Worm (Caenorhabditis elegans) whole organism, L2 larva: ENCODE measurements around the gene F56D6.8.

Experiments
- C34F6.9 ChIP-seq: fragments of 150-350 bp; optimal IDR thresholded peaks from 2 replicates; lab custom pipeline; 2014; ENCODE audit warnings: missing biosample characterization, missing genetic modification characterization
- R02D3.7 ChIP-seq: fragments of 150-350 bp; optimal IDR thresholded peaks from 2 replicates; lab custom pipeline; 2014; ENCODE audit warnings: missing biosample characterization, missing genetic modification characterization
- Y55F3AM.14 ChIP-seq: fragments of 200-800 bp; sonication (Bioruptor generic); optimal IDR thresholded peaks from 2 replicates; lab custom pipeline; 2018; ENCODE audit warnings: mild to moderate bottlenecking, missing genetic modification characterization, missing compliant biosample characterization
- ZK546.5 ChIP-seq: sonication (generic microtip); optimal IDR thresholded peaks from 2 replicates; lab custom pipeline; 2017; ENCODE audit warnings: missing biosample characterization, missing genetic modification characterization
- alr-1 ChIP-seq: fragments of 150-350 bp; optimal IDR thresholded peaks from 2 replicates; lab custom pipeline; 2014; ENCODE audit warnings: missing biosample characterization, missing genetic modification characterization
- aly-2 ChIP-seq: fragments of 150-350 bp; optimal IDR thresholded peaks from 2 replicates; lab custom pipeline; 2014; ENCODE audit warnings: missing biosample characterization, missing genetic modification characterization
- ceh-16 ChIP-seq: fragments of 150-350 bp; optimal IDR thresholded peaks from 2 replicates; lab custom pipeline; 2014; ENCODE audit warnings: missing biosample characterization, missing genetic modification characterization
- ceh-82 ChIP-seq: fragments of 150-350 bp; optimal IDR thresholded peaks from 2 replicates; lab custom pipeline; 2014; ENCODE audit warnings: missing biosample characterization, missing genetic modification characterization
- crh-2 ChIP-seq: sonication (generic microtip); optimal IDR thresholded peaks from 2 replicates; lab custom pipeline; 2017; ENCODE audit warnings: missing biosample characterization, missing genetic modification characterization
- dmd-4 ChIP-seq: sonication (generic microtip); optimal IDR thresholded peaks from 2 replicates; lab custom pipeline; 2017; ENCODE audit warnings: missing biosample characterization, missing genetic modification characterization
- egl-27 ChIP-seq: sonication (generic microtip); optimal IDR thresholded peaks from 3 replicates; lab custom pipeline; 2017; ENCODE audit warnings: missing biosample characterization, missing genetic modification reagents, missing genetic modification characterization
- elt-1 ChIP-seq: fragments of 150-350 bp; optimal IDR thresholded peaks from 2 replicates; lab custom pipeline; 2014; ENCODE audit warnings: missing biosample characterization, missing genetic modification characterization
- elt-3 ChIP-seq: sonication (generic microtip); optimal IDR thresholded peaks from 2 replicates; lab custom pipeline; 2017; ENCODE audit warnings: missing biosample characterization, missing genetic modification characterization
- fos-1 ChIP-seq: fragments of 150-350 bp; optimal IDR thresholded peaks from 2 replicates; lab custom pipeline; 2014; ENCODE audit warnings: missing biosample characterization, missing genetic modification characterization
- gmeb-1 ChIP-seq: fragments of 150-350 bp; optimal IDR thresholded peaks from 2 replicates; lab custom pipeline; 2014; ENCODE audit warnings: missing biosample characterization, missing genetic modification characterization
- lin-11 ChIP-seq: fragments of 150-350 bp; sonication (generic microtip); optimal IDR thresholded peaks from 2 replicates; lab custom pipeline; 2014; ENCODE audit warnings: missing biosample characterization, missing genetic modification characterization, inconsistent platforms, mixed read lengths
- lsy-2 ChIP-seq, 2 experiments: fragments of 150-350 bp in 1 of 2; sonication (generic microtip) in 1 of 2; optimal IDR thresholded peaks; 2 replicates each; lab custom pipeline; 2014 to 2017; ENCODE audit warnings: missing biosample characterization in 2 of 2, missing genetic modification characterization in 2 of 2
- mab-5 ChIP-seq: fragments of 150-350 bp; optimal IDR thresholded peaks from 2 replicates; lab custom pipeline; 2014; ENCODE audit warnings: missing biosample characterization, missing genetic modification characterization
- mdl-1 ChIP-seq, 2 experiments: fragments of 150-350 bp in 1 of 2; sonication (generic microtip) in 1 of 2; optimal IDR thresholded peaks; 2 replicates each; lab custom pipeline; 2017; ENCODE audit warnings: missing biosample characterization in 2 of 2, missing genetic modification characterization in 2 of 2
- nhr-11 ChIP-seq: fragments of 150-350 bp; optimal IDR thresholded peaks from 2 replicates; lab custom pipeline; 2014; ENCODE audit warnings: missing biosample characterization, missing genetic modification characterization
- nhr-129 ChIP-seq: fragments of 150-350 bp; optimal IDR thresholded peaks from 2 replicates; lab custom pipeline; 2014; ENCODE audit warnings: missing biosample characterization, missing genetic modification characterization
- nhr-21 ChIP-seq: fragments of 150-350 bp; optimal IDR thresholded peaks from 2 replicates; lab custom pipeline; 2014; ENCODE audit warnings: missing biosample characterization, missing genetic modification characterization
- nhr-23 ChIP-seq: fragments of 150-350 bp; optimal IDR thresholded peaks from 2 replicates; lab custom pipeline; 2014; ENCODE audit warnings: missing biosample characterization, missing genetic modification reagents, missing genetic modification characterization
- nhr-237 ChIP-seq: fragments of 150-350 bp; optimal IDR thresholded peaks from 2 replicates; lab custom pipeline; 2014; ENCODE audit warnings: missing biosample characterization, missing genetic modification characterization
- nhr-25 ChIP-seq: fragments of 150-350 bp; sonication (generic microtip); optimal IDR thresholded peaks from 3 replicates; lab custom pipeline; 2014; ENCODE audit warnings: missing biosample characterization, missing genetic modification characterization
- nhr-6 ChIP-seq: fragments of 150-350 bp; optimal IDR thresholded peaks from 2 replicates; lab custom pipeline; 2014; ENCODE audit warnings: missing biosample characterization, missing genetic modification characterization
- nhr-77 ChIP-seq: fragments of 150-350 bp; optimal IDR thresholded peaks from 2 replicates; lab custom pipeline; 2014; ENCODE audit warnings: missing biosample characterization, missing genetic modification characterization
- sem-4 ChIP-seq: fragments of 150-350 bp; optimal IDR thresholded peaks from 2 replicates; lab custom pipeline; 2014; ENCODE audit warnings: missing biosample characterization, missing genetic modification reagents, missing genetic modification characterization
- skn-1 ChIP-seq: sonication (generic microtip); optimal IDR thresholded peaks from 2 replicates; lab custom pipeline; 2017; ENCODE audit warnings: missing biosample characterization, missing genetic modification characterization
- unc-39 ChIP-seq: fragments of 150-350 bp; optimal IDR thresholded peaks from 2 replicates; lab custom pipeline; 2014; ENCODE audit warnings: missing biosample characterization, missing genetic modification characterization
- unc-55 ChIP-seq: fragments of 150-350 bp; sonication (generic microtip); optimal IDR thresholded peaks from 3 replicates; lab custom pipeline; 2014; ENCODE audit warnings: missing biosample characterization, missing genetic modification reagents, missing genetic modification characterization
- unc-62 ChIP-seq: fragments of 150-350 bp; optimal IDR thresholded peaks from 2 replicates; lab custom pipeline; 2014; ENCODE audit warnings: missing biosample characterization, missing genetic modification reagents, missing genetic modification characterization
- zag-1 ChIP-seq: fragments of 150-350 bp; optimal IDR thresholded peaks from 2 replicates; lab custom pipeline; 2014; ENCODE audit warnings: missing biosample characterization, missing genetic modification characterization
- ztf-1 ChIP-seq: fragments of 200-800 bp; sonication (Bioruptor generic); conservative IDR thresholded peaks from 2 replicates; pipeline ENCODE4 v1.3.6; 2022; ENCODE audit warnings: missing genetic modification characterization, missing compliant biosample characterization
- ztf-4 ChIP-seq: fragments of 150-350 bp; optimal IDR thresholded peaks from 2 replicates; lab custom pipeline; 2014; ENCODE audit warnings: missing biosample characterization, missing genetic modification characterization

Gene F56D6.8

DNA sequence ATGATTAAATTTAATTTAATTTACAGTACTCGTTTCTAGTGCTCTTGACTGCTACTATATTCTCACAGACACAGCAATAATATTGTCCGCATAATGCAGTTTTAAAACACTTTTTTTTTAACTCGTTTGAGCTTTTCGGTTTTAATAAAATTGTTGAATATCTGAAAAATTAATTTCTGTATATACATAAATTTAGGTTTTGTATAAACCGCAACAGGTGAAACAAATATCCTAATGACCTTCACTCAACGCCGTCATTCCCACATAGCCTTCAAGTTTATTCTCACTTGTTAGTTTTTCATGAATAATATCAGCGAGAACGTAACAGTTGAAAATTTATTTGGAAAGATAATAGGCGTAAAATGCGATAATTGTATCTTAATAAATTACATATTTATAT is 25.3 kb upstream of the F56D6.8 start, which contains the start of gene srz-19:
TSS of gene srz-19 (plus strand) at position 301 of the 400 bp plus-strand sequence.
- TF ChIP-seq alr-1 (tag; lab: Kevin White, UChicago) (no peak), dmd-4 (tag; lab: Kevin White, UChicago) (no peak), R02D3.7 (tag; lab: Kevin White, UChicago) (no peak), crh-2 (no peak), nhr-21 (tag; lab: Kevin White, UChicago) (no peak), nhr-25 (no peak), C34F6.9 (tag; lab: Kevin White, UChicago) (no peak), aly-2 (no peak), nhr-23 (no peak), nhr-6 (tag; lab: Kevin White, UChicago) (no peak), elt-3 (no peak), unc-39 (no peak), elt-1 (tag; lab: Kevin White, UChicago) (no peak), nhr-129 (tag; lab: Kevin White, UChicago) (no peak), ztf-4 (tag; lab: Kevin White, UChicago) (no peak), mdl-1 (tag; optimal IDR thresholded peaks at IDR 0.05; lab: Kevin White, UChicago) (no peak), unc-62 (GFP tag; lab: Kevin White, UChicago) (no peak), unc-55 (no peak), mab-5 (tag; lab: Kevin White, UChicago) (no peak)

ce11 chrIV:3918160-3918559 is 23.9 kb upstream of the F56D6.8 start, which contains the start of gene F56D6.23:
TSS of gene F56D6.23 (plus strand) at chrIV:3918460.
- TF ChIP-seq aly-2 (no peak), elt-3 (no peak), nhr-25 (no peak), fos-1 (tag; lab: Kevin White, UChicago) (no peak), dmd-4 (tag; lab: Kevin White, UChicago) (no peak), nhr-77 (no peak), skn-1 (tag; lab: Kevin White, UChicago) (no peak), nhr-6 (tag; lab: Kevin White, UChicago) (no peak), mab-5 (tag; lab: Kevin White, UChicago) (no peak), nhr-237 (tag; lab: Kevin White, UChicago) (no peak), sem-4 (tag; lab: Kevin White, UChicago) (no peak), nhr-23 (no peak)

DNA sequence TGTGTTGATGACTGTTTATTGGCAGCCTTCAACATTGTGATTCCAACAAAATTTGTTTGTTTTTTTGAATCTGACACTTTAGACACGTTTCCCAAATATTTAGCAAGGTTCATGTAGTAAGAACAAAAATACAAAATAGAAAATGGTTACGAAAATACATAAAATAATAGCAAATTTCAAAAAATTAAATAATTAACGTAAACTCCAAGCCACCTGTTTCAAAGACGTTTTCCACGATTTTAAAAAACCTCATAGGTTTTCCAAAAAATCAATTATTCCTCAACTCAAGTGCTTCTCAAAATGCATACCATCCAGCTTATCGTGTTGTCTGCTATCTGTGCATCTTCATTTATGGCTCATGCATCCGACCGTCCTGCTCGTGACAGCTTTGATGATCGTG is 23.2 kb upstream of the F56D6.8 start, which contains the start of gene F56D6.14:
TSS of gene F56D6.14 (plus strand) at position 301 of the 400 bp plus-strand sequence.
- TF ChIP-seq C34F6.9 (tag; lab: Kevin White, UChicago) (no peak), mdl-1 (tag; optimal IDR thresholded peaks at IDR 0.05; lab: Kevin White, UChicago) (no peak), skn-1 (tag; lab: Kevin White, UChicago) (no peak), nhr-237 (tag; lab: Kevin White, UChicago) (no peak), ceh-16 (tag; lab: Kevin White, UChicago) (no peak), egl-27 (tag; lab: Kevin White, UChicago) (no peak), sem-4 (tag; lab: Kevin White, UChicago) (no peak), dmd-4 (tag; lab: Kevin White, UChicago) (no peak), ZK546.5 (tag; lab: Kevin White, UChicago) (no peak), Y55F3AM.14 (GFP tag; lab: Kevin White, UChicago) (no peak), nhr-129 (tag; lab: Kevin White, UChicago) (no peak), zag-1 (tag; lab: Kevin White, UChicago) (no peak), aly-2 (no peak), mab-5 (tag; lab: Kevin White, UChicago) (no peak), R02D3.7 (tag; lab: Kevin White, UChicago) (no peak)

DNA sequence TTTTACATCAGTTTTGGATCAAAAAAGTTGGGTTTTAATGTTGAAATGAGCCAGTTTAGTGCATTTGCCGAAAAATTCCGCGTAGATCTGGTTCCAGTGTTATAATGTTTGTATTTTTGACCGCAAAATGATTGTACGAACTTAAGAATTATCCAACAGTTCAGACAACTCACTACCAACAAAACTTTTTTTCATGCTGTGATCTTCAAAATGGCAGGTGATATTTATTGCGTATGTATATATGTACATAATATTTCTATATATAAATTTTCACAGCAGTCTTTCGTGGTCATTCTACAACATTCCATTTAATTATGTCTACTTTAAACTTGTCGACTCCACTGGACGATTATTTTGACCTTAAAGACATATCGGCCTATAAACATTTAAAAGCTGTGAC is 21.1 kb upstream of the F56D6.8 start, which contains the start of gene srz-20:
TSS of gene srz-20 (plus strand) at position 301 of the 400 bp plus-strand sequence.
- no peak for TF ChIP-seq ZK546.5 (tag; lab: Kevin White, UChicago)

ce11 chrIV:3914462-3914861 is 20.2 kb upstream of the F56D6.8 start, which contains the start of gene F56D6.19:
TSS of gene F56D6.19 (plus strand) at chrIV:3914762.
- TF ChIP-seq nhr-6 (tag; lab: Kevin White, UChicago) = no peak
- no peak for TF ChIP-seq lin-11
- TF ChIP-seq crh-2 = no peak
- no peak for TF ChIP-seq mab-5 (tag; lab: Kevin White, UChicago)
- no peak for TF ChIP-seq zag-1 (tag; lab: Kevin White, UChicago)
- no peak for TF ChIP-seq lsy-2 (tag; optimal IDR thresholded peaks at IDR 0.05; lab: Kevin White, UChicago)
- no peak for TF ChIP-seq ceh-82
- no peak for TF ChIP-seq mdl-1 (tag; optimal IDR thresholded peaks at IDR 0.05; lab: Kevin White, UChicago)
- no peak for TF ChIP-seq nhr-11 (tag; lab: Kevin White, UChicago)
- TF ChIP-seq nhr-21 (tag; lab: Kevin White, UChicago) = no peak
- no peak for TF ChIP-seq aly-2
- no peak for TF ChIP-seq ztf-1 (GFP tag; lab: Robert Waterston, UW)
- no peak for TF ChIP-seq gmeb-1 (tag; lab: Kevin White, UChicago)
- TF ChIP-seq C34F6.9 (tag; lab: Kevin White, UChicago) = no peak
- TF ChIP-seq ZK546.5 (tag; lab: Kevin White, UChicago) = no peak
- no peak for TF ChIP-seq dmd-4 (tag; lab: Kevin White, UChicago)
